Fruit fly (Drosophila melanogaster) whole organism, prepupa: ENCODE data around the gene Pfas.

Experiments
- Blimp-1 ChIP-seq: fragments of 200-800 bp; sonication (Bioruptor generic); optimal IDR thresholded peaks from 3 replicates; lab custom pipeline; 2017; ENCODE audit warnings: missing biosample characterization, missing genetic modification characterization, mild to moderate bottlenecking, moderate library complexity, missing genetic modification reagents
- CG10631 ChIP-seq: fragments of 200-800 bp; sonication (Bioruptor generic); optimal IDR thresholded peaks from 2 replicates; lab custom pipeline; 2016; ENCODE audit warnings: missing biosample characterization, missing genetic modification characterization
- CG11762 ChIP-seq: fragments of 200-800 bp; sonication (Bioruptor generic); optimal IDR thresholded peaks from 3 replicates; lab custom pipeline; 2016; ENCODE audit warnings: missing biosample characterization, missing genetic modification characterization; ENCODE audit not compliant: insufficient read depth
- CG11902 ChIP-seq: fragments of 200-800 bp; sonication (Bioruptor generic); optimal IDR thresholded peaks from 3 replicates; lab custom pipeline; 2016; ENCODE audit warnings: missing biosample characterization, missing genetic modification characterization
- CG15336 ChIP-seq: fragments of 200-800 bp; sonication (Bioruptor generic); IDR thresholded peaks from 2 replicates; pipeline ENCODE4 v1.3.6; 2022; ENCODE audit warnings: missing biosample characterization, missing genetic modification characterization
- CG1621 ChIP-seq: fragments of 200-800 bp; sonication (Bioruptor generic); optimal IDR thresholded peaks from 3 replicates; lab custom pipeline; 2018; ENCODE audit warnings: missing biosample characterization, mild to moderate bottlenecking, missing genetic modification characterization
- CG16779 ChIP-seq: fragments of 200-800 bp; sonication (Bioruptor generic); optimal IDR thresholded peaks from 3 replicates; lab custom pipeline; 2017; ENCODE audit warnings: missing biosample characterization, mild to moderate bottlenecking, missing genetic modification characterization
- CG3032 ChIP-seq: fragments of 200-800 bp; optimal IDR thresholded peaks from 2 replicates; lab custom pipeline; 2019; ENCODE audit warnings: missing biosample characterization, mild to moderate bottlenecking, missing genetic modification characterization, moderate library complexity
- CG31627 ChIP-seq: fragments of 200-800 bp; sonication (Bioruptor generic); optimal IDR thresholded peaks from 3 replicates; lab custom pipeline; 2016; ENCODE audit warnings: missing biosample characterization, missing genetic modification characterization
- CG32006 ChIP-seq: fragments of 200-800 bp; sonication (Bioruptor generic); optimal IDR thresholded peaks from 3 replicates; lab custom pipeline; 2017; ENCODE audit warnings: missing biosample characterization, mild to moderate bottlenecking, missing genetic modification characterization
- CG34406 ChIP-seq: fragments of 200-800 bp; sonication (Bioruptor generic); optimal IDR thresholded peaks from 3 replicates; lab custom pipeline; 2016; ENCODE audit warnings: missing biosample characterization, missing genetic modification characterization
- CG3919 ChIP-seq: fragments of 200-800 bp; sonication (Bioruptor generic); optimal IDR thresholded peaks from 3 replicates; lab custom pipeline; 2016; ENCODE audit warnings: missing biosample characterization, missing genetic modification characterization
- CG6163 ChIP-seq: fragments of 200-800 bp; sonication (Bioruptor generic); IDR thresholded peaks from 3 replicates; pipeline ENCODE4 v1.3.6; 2022; ENCODE audit warnings: missing biosample characterization, missing genetic modification characterization
- CG6792 ChIP-seq: fragments of 200-800 bp; sonication (Bioruptor generic); optimal IDR thresholded peaks from 3 replicates; lab custom pipeline; 2016; ENCODE audit warnings: missing biosample characterization, missing genetic modification characterization
- CG6854 ChIP-seq: fragments of 200-800 bp; sonication (Bioruptor generic); optimal IDR thresholded peaks from 2 replicates; lab custom pipeline; 2017; ENCODE audit warnings: missing biosample characterization, mild to moderate bottlenecking, missing genetic modification characterization
- CG8119 ChIP-seq: fragments of 200-800 bp; sonication (Bioruptor generic); IDR thresholded peaks from 3 replicates; pipeline ENCODE4 v1.3.6; 2022; ENCODE audit warnings: missing biosample characterization, missing genetic modification characterization
- CG8319 ChIP-seq: fragments of 200-800 bp; sonication (Bioruptor generic); optimal IDR thresholded peaks from 3 replicates; lab custom pipeline; 2016; ENCODE audit warnings: missing biosample characterization, missing genetic modification characterization
- CG8632 ChIP-seq: fragments of 200-800 bp; sonication (Bioruptor generic); optimal IDR thresholded peaks from 3 replicates; lab custom pipeline; 2016; ENCODE audit warnings: missing biosample characterization, missing genetic modification characterization
- CG9139 ChIP-seq: fragments of 200-800 bp; sonication (Bioruptor generic); optimal IDR thresholded peaks from 3 replicates; lab custom pipeline; 2017; ENCODE audit warnings: missing biosample characterization, mild to moderate bottlenecking, missing genetic modification characterization
- Eip75B ChIP-seq: fragments of 200-800 bp; sonication (Bioruptor generic); optimal IDR thresholded peaks from 3 replicates; lab custom pipeline; 2016; ENCODE audit warnings: missing biosample characterization, missing genetic modification characterization
- Eip78C ChIP-seq: fragments of 200-800 bp; sonication (Bioruptor generic); peaks from one replicate; lab custom pipeline; 2016; ENCODE audit warnings: missing biosample characterization, missing genetic modification characterization
- Eip93F ChIP-seq: fragments of 200-800 bp; sonication (Bioruptor generic); optimal IDR thresholded peaks from 2 replicates; lab custom pipeline; 2016; ENCODE audit warnings: missing biosample characterization, mild to moderate bottlenecking, missing genetic modification characterization
- Ets21C ChIP-seq: fragments of 200-800 bp; sonication (Bioruptor generic); optimal IDR thresholded peaks from 3 replicates; lab custom pipeline; 2016; ENCODE audit warnings: missing biosample characterization, missing genetic modification characterization
- Ets96B ChIP-seq: fragments of 200-800 bp; optimal IDR thresholded peaks from 2 replicates; lab custom pipeline; 2019; ENCODE audit warnings: missing biosample characterization, mild to moderate bottlenecking, missing genetic modification characterization, moderate library complexity
- Gug ChIP-seq: fragments of 200-800 bp; sonication (Bioruptor generic); IDR thresholded peaks from 2 replicates; pipeline ENCODE4 v1.3.6; 2022; ENCODE audit warnings: missing biosample characterization, missing genetic modification characterization
- Hr38 ChIP-seq: sonication (Bioruptor generic); optimal IDR thresholded peaks from 2 replicates; lab custom pipeline; 2016; ENCODE audit warnings: missing biosample characterization, missing genetic modification characterization
- Hr39 ChIP-seq: fragments of 200-800 bp; sonication (Bioruptor generic); optimal IDR thresholded peaks from 2 replicates; lab custom pipeline; 2016; ENCODE audit warnings: missing biosample characterization, missing genetic modification characterization
- Hr4 ChIP-seq: fragments of 200-800 bp; sonication (Bioruptor generic); optimal IDR thresholded peaks from 3 replicates; lab custom pipeline; 2016; ENCODE audit warnings: missing biosample characterization, missing genetic modification characterization
- Lpt ChIP-seq: fragments of 200-800 bp; sonication (Bioruptor generic); optimal IDR thresholded peaks from 3 replicates; lab custom pipeline; 2016; ENCODE audit warnings: missing biosample characterization, missing genetic modification characterization
- Met ChIP-seq: fragments of 200-800 bp; sonication (Bioruptor generic); optimal IDR thresholded peaks from 3 replicates; lab custom pipeline; 2016; ENCODE audit warnings: missing biosample characterization, missing genetic modification characterization
- Smox ChIP-seq: fragments of 200-800 bp; sonication (Bioruptor generic); optimal IDR thresholded peaks from 3 replicates; lab custom pipeline; 2016; ENCODE audit warnings: missing biosample characterization, missing genetic modification characterization
- Sox102F ChIP-seq: fragments of 200-800 bp; sonication (Bioruptor generic); optimal IDR thresholded peaks from 2 replicates; lab custom pipeline; 2016; ENCODE audit warnings: missing biosample characterization, mild to moderate bottlenecking, missing genetic modification characterization
- Sox14 ChIP-seq: fragments of 200-800 bp; sonication (Bioruptor generic); optimal IDR thresholded peaks from 3 replicates; lab custom pipeline; 2016; ENCODE audit warnings: missing biosample characterization, missing genetic modification characterization
- Sox15 ChIP-seq: fragments of 200-800 bp; sonication (Bioruptor generic); optimal IDR thresholded peaks from 3 replicates; lab custom pipeline; 2016; ENCODE audit warnings: missing biosample characterization, missing genetic modification characterization
- achi ChIP-seq: fragments of 200-800 bp; sonication (Bioruptor generic); optimal IDR thresholded peaks from 3 replicates; lab custom pipeline; 2016; ENCODE audit warnings: missing biosample characterization, missing genetic modification characterization
- acj6 ChIP-seq: fragments of 200-800 bp; sonication (Bioruptor generic); optimal IDR thresholded peaks from 3 replicates; lab custom pipeline; 2016; ENCODE audit warnings: missing biosample characterization, missing genetic modification characterization
- cyc ChIP-seq: fragments of 200-800 bp; sonication (Bioruptor generic); optimal IDR thresholded peaks from 3 replicates; lab custom pipeline; 2016; ENCODE audit warnings: missing biosample characterization, missing genetic modification characterization
- dac ChIP-seq: fragments of 200-800 bp; sonication (Bioruptor generic); optimal IDR thresholded peaks from 2 replicates; lab custom pipeline; 2017; ENCODE audit warnings: missing biosample characterization, mild to moderate bottlenecking, missing genetic modification characterization
- dsx ChIP-seq: fragments of 200-800 bp; optimal IDR thresholded peaks from 3 replicates; lab custom pipeline; 2019; ENCODE audit warnings: missing biosample characterization, mild to moderate bottlenecking, missing genetic modification characterization, moderate library complexity; ENCODE audit not compliant: poor library complexity, severe bottlenecking
- eg ChIP-seq: fragments of 200-800 bp; sonication (Bioruptor generic); IDR thresholded peaks from 3 replicates; pipeline ENCODE4 v1.3.6; 2022; ENCODE audit warnings: missing biosample characterization, missing genetic modification characterization
- esn ChIP-seq: fragments of 200-800 bp; sonication (Bioruptor generic); optimal IDR thresholded peaks from 2 replicates; lab custom pipeline; 2016; ENCODE audit warnings: missing biosample characterization, mild to moderate bottlenecking, missing genetic modification characterization, moderate library complexity
- fd59A ChIP-seq: fragments of 200-800 bp; sonication (Bioruptor generic); optimal IDR thresholded peaks from 2 replicates; lab custom pipeline; 2017; ENCODE audit warnings: missing biosample characterization, mild to moderate bottlenecking, missing genetic modification characterization, missing genetic modification reagents
- fd85E ChIP-seq: fragments of 200-800 bp; sonication (Bioruptor generic); optimal IDR thresholded peaks from 3 replicates; lab custom pipeline; 2016; ENCODE audit warnings: missing biosample characterization, missing genetic modification characterization
- fkh ChIP-seq: fragments of 200-800 bp; sonication (Bioruptor generic); optimal IDR thresholded peaks from 3 replicates; lab custom pipeline; 2017; ENCODE audit warnings: missing biosample characterization, mild to moderate bottlenecking, missing genetic modification characterization, moderate library complexity
- net ChIP-seq: fragments of 200-800 bp; sonication (Bioruptor generic); optimal IDR thresholded peaks from 3 replicates; lab custom pipeline; 2016; ENCODE audit warnings: missing biosample characterization, missing genetic modification characterization
- pdm3 ChIP-seq: fragments of 200-800 bp; sonication (Bioruptor generic); optimal IDR thresholded peaks from 3 replicates; lab custom pipeline; 2016; ENCODE audit warnings: missing biosample characterization, missing genetic modification characterization
- salr ChIP-seq, 2 experiments: fragments of 200-800 bp; sonication (Bioruptor generic); optimal IDR thresholded peaks; 3 replicates each; lab custom pipeline; 2016 to 2018; ENCODE audit warnings: missing biosample characterization in 2 of 2, missing genetic modification characterization in 2 of 2, mild to moderate bottlenecking in 1 of 2
- spab ChIP-seq: fragments of 200-800 bp; sonication (Bioruptor generic); optimal IDR thresholded peaks from 2 replicates; lab custom pipeline; 2017; ENCODE audit warnings: missing biosample characterization, mild to moderate bottlenecking, missing genetic modification characterization, missing genetic modification reagents
- ss ChIP-seq, 2 experiments: fragments of 200-800 bp; sonication (Bioruptor generic); optimal IDR thresholded peaks; 2 replicates in 1 of 2; 3 replicates in 1 of 2; lab custom pipeline; 2017 to 2018; ENCODE audit warnings: mild to moderate bottlenecking in 2 of 2, missing biosample characterization in 2 of 2, missing genetic modification characterization in 2 of 2, moderate library complexity in 1 of 2
- topi ChIP-seq: fragments of 200-800 bp; sonication (Bioruptor generic); optimal IDR thresholded peaks from 3 replicates; lab custom pipeline; 2016; ENCODE audit warnings: missing biosample characterization, missing genetic modification characterization
- vri ChIP-seq: fragments of 200-800 bp; sonication (Bioruptor generic); optimal IDR thresholded peaks from 3 replicates; lab custom pipeline; 2016; ENCODE audit warnings: missing biosample characterization, mild to moderate bottlenecking, missing genetic modification characterization

Gene Pfas

dm6 chr2L:6045972-6046718 lies at the start of gene Pfas:
Gene Pfas (minus strand): TSS chr2L:6046050.
- TF ChIP-seq Eip78C (GFP tag; lab: Kevin White, UChicago), result peak; percentile 90
- peak; percentile 67 for TF ChIP-seq topi (GFP tag; lab: Kevin White, UChicago)
- TF ChIP-seq CG31627, result peak; percentile 63
- TF ChIP-seq Lpt (GFP tag; lab: Kevin White, UChicago), result peak; percentile 8
- peak; percentile 60 for TF ChIP-seq CG6792 (GFP tag; lab: Kevin White, UChicago)
- TF ChIP-seq fkh (GFP tag; lab: Kevin White, UChicago), result peak; percentile 40
- TF ChIP-seq Eip93F, result no peak
- peak; percentile 98 for TF ChIP-seq vri (GFP tag; lab: Kevin White, UChicago)
- peak; percentile 52 for TF ChIP-seq cyc (GFP tag; lab: Kevin White, UChicago)
- no peak for TF ChIP-seq Ets21C
- TF ChIP-seq achi (GFP tag; lab: Kevin White, UChicago), result peak; percentile 25
- peak; percentile 64 for TF ChIP-seq acj6 (GFP tag; lab: Kevin White, UChicago)
- no peak for TF ChIP-seq CG8119 (GFP tag; lab: Robert Waterston, UW)
- TF ChIP-seq Eip75B (GFP tag; lab: Kevin White, UChicago), result peak; percentile 58
- no peak for TF ChIP-seq CG8319
- TF ChIP-seq Sox14 (GFP tag; lab: Kevin White, UChicago), result peak; percentile 65
- no peak for TF ChIP-seq CG10631
- TF ChIP-seq Blimp-1 (GFP tag; lab: Kevin White, UChicago), result peak; percentile 32
- TF ChIP-seq Hr39 (GFP tag; lab: Kevin White, UChicago), result peak; percentile 57
- TF ChIP-seq Hr4 (GFP tag; lab: Kevin White, UChicago), result no peak
- TF ChIP-seq eg (GFP tag; lab: Robert Waterston, UW), result peak; percentile 49; the same call in 2 of the 3 replicates
- peak; percentile 26 for TF ChIP-seq CG6854
- TF ChIP-seq Ets96B (tag; lab: Kevin White, UChicago), result peak; percentile 29
- peak in 1 of 2 experiments; percentile 43 for TF ChIP-seq ss (GFP tag; optimal IDR thresholded peaks at IDR 0.05; lab: Kevin White, UChicago)
- TF ChIP-seq esn (GFP tag; lab: Kevin White, UChicago), result peak; percentile 76
- TF ChIP-seq CG16779 (tag; lab: Kevin White, UChicago), result no peak
- peak; percentile 51 for TF ChIP-seq net
- TF ChIP-seq Met (GFP tag; lab: Kevin White, UChicago), result no peak
- TF ChIP-seq CG32006, result peak; percentile 54
- no peak for TF ChIP-seq CG11762 (GFP tag; lab: Kevin White, UChicago)
- no peak for TF ChIP-seq Sox15
- no peak for TF ChIP-seq fd85E (GFP tag; lab: Kevin White, UChicago)
- TF ChIP-seq Gug (GFP tag; lab: Robert Waterston, UW), result peak; percentile 40; the same call in 1 of the 2 replicates
- no peak for TF ChIP-seq Hr38 (GFP tag; lab: Kevin White, UChicago)
- peak; percentile 1 for TF ChIP-seq CG8632 (GFP tag; lab: Kevin White, UChicago)
- TF ChIP-seq Sox102F, result peak; percentile 71
- peak; percentile 25 for TF ChIP-seq CG34406 (GFP tag; lab: Kevin White, UChicago)
- no peak for TF ChIP-seq dsx
- TF ChIP-seq CG15336 (GFP tag; lab: Robert Waterston, UW), result 0 out of 2 replicates have a peak, but pooled peaks have one; percentile 33
- no peak for TF ChIP-seq dac (GFP tag; lab: Kevin White, UChicago)
- peak; percentile 66 for TF ChIP-seq CG3919
- TF ChIP-seq salr (GFP tag; optimal IDR thresholded peaks at IDR 0.05; lab: Kevin White, UChicago), result no peak
- no peak for TF ChIP-seq spab (GFP tag; lab: Kevin White, UChicago)
- TF ChIP-seq CG1621 (tag; lab: Kevin White, UChicago), result peak; percentile 50
- no peak for TF ChIP-seq CG11902 (GFP tag; lab: Kevin White, UChicago)
- TF ChIP-seq fd59A (GFP tag; lab: Kevin White, UChicago), result peak; percentile 42
- peak; percentile 52; the same call in 2 of the 3 replicates for TF ChIP-seq CG6163
- TF ChIP-seq pdm3, result no peak
- no peak for TF ChIP-seq CG9139 (GFP tag; lab: Kevin White, UChicago)
- TF ChIP-seq CG3032, result peak; percentile 59
- no peak for TF ChIP-seq Smox (GFP tag; lab: Kevin White, UChicago)
